Worm (Caenorhabditis elegans): ENCODE measurements around the gene K02E10.7.

The K02E10.7 gene

DNA sequence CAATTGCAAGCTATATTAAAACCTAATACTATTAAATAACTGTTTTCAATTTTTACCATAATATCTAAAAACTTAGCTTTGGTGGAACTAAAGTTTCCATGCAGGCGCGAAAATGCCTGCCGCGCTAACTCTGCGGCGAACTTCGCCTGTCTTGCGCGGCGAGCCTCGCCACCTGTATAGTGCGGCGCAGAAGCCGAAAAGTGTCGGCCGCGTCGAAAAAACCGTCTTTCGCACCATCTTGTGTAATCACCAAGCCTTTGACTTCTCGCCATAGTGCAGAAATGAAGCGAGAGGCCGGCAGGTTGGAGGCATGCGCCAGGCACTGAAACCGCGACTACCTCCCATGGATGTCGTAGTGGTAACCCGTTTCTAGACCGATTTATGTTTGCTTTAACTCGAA, 43.1 kb upstream of the K02E10.7 start:
- TF ChIP-seq flh-1 (GFP tag; optimal IDR thresholded peaks at IDR 0.05) (no peak), ztf-11 (tag; optimal IDR thresholded peaks at IDR 0.05) (no peak), blmp-1 (tag; optimal IDR thresholded peaks at IDR 0.05) (no peak), nhr-12 (tag; optimal IDR thresholded peaks at IDR 0.05) (no peak), lsy-2 (tag; optimal IDR thresholded peaks at IDR 0.05) (no peak), hlh-1 (tag; optimal IDR thresholded peaks at IDR 0.05) (no peak), nhr-28 (tag; optimal IDR thresholded peaks at IDR 0.05) (no peak), cnd-1 (tag; optimal IDR thresholded peaks at IDR 0.05) (no peak), sptf-1 (tag; optimal IDR thresholded peaks at IDR 0.05) (no peak), elt-3 (tag; optimal IDR thresholded peaks at IDR 0.05) (no peak), ces-1 (GFP tag; optimal IDR thresholded peaks at IDR 0.05) (no peak), mep-1 (tag; optimal IDR thresholded peaks at IDR 0.05) (no peak), ceh-83 (GFP tag; optimal IDR thresholded peaks at IDR 0.05) (no peak), unc-62 (GFP tag; optimal IDR thresholded peaks at IDR 0.05) (no peak)

- TF ChIP-seq unc-39 (tag; optimal IDR thresholded peaks at IDR 0.05): no peak
- TF ChIP-seq ceh-43 (GFP tag; optimal IDR thresholded peaks at IDR 0.05): no peak
- peak; percentile 1 for TF ChIP-seq ces-1 (GFP tag; optimal IDR thresholded peaks at IDR 0.05)
- no peak for TF ChIP-seq pha-4 (tag; optimal IDR thresholded peaks at IDR 0.05)
- no peak for TF ChIP-seq unc-120 (tag; optimal IDR thresholded peaks at IDR 0.05; ENCODE audit: poor library complexity, severe bottlenecking)
- no peak for TF ChIP-seq tbx-8 (GFP tag; optimal IDR thresholded peaks at IDR 0.05)
Measured at ce11 chrX:2550665-2551064, 42.3 kb upstream of the K02E10.7 start.

DNA sequence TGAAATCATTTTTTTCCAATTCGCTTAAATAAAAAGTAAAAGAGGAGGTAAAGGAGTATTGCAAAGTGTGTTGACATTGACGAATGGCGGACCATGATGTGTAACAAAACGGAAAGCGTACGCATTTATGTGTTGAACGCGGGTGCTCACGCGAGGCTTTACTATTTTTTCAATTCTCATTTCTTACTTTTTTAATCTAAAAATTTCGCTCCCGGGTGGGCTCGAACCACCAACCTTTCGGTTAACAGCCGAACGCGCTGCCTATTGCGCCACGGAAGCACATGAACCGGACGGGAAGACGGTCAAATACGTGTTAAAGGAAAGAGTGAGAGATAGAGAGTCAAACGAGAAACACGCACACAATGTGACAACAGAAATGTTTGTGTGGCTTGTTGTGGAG, 41.0 kb upstream of the K02E10.7 start:
- TF ChIP-seq ham-2 (GFP tag; optimal IDR thresholded peaks at IDR 0.05) (peak; percentile 90), lin-13 (tag; optimal IDR thresholded peaks at IDR 0.05) (peak; percentile 16), mep-1 (tag; optimal IDR thresholded peaks at IDR 0.05) (peak; percentile 34), mab-5 (tag; optimal IDR thresholded peaks at IDR 0.05) (no peak), hlh-1 (tag; optimal IDR thresholded peaks at IDR 0.05) (peak; percentile 69), flh-1 (GFP tag; optimal IDR thresholded peaks at IDR 0.05) (peak; percentile 82), elt-1 (tag; optimal IDR thresholded peaks at IDR 0.05; ENCODE audit: borderline replicate concordance, insufficient read depth) (no peak), zip-8 (tag; optimal IDR thresholded peaks at IDR 0.05) (no peak), nhr-2 (tag; optimal IDR thresholded peaks at IDR 0.05) (no peak), elt-3 (tag; optimal IDR thresholded peaks at IDR 0.05) (no peak), bed-3 (GFP tag; optimal IDR thresholded peaks at IDR 0.05) (peak; percentile 78), mls-2 (tag; optimal IDR thresholded peaks at IDR 0.05) (peak; percentile 94), ceh-83 (GFP tag; optimal IDR thresholded peaks at IDR 0.05) (peak; percentile 95), pha-4 (tag; optimal IDR thresholded peaks at IDR 0.05) (peak; percentile 33), drap-1 (GFP tag; optimal IDR thresholded peaks at IDR 0.05) (peak; percentile 90), snpc-4 (tag; optimal IDR thresholded peaks at IDR 0.05) (no peak), nhr-237 (tag; optimal IDR thresholded peaks at IDR 0.05) (peak; percentile 41), sem-2 (GFP tag; optimal IDR thresholded peaks at IDR 0.05) (peak; percentile 85), unc-39 (tag; optimal IDR thresholded peaks at IDR 0.05) (no peak), lsy-2 (tag; optimal IDR thresholded peaks at IDR 0.05) (no peak), ceh-43 (GFP tag; optimal IDR thresholded peaks at IDR 0.05) (peak; percentile 84), M03D4.4 (tag; optimal IDR thresholded peaks at IDR 0.05) (peak; percentile 89), ceh-39 (tag; optimal IDR thresholded peaks at IDR 0.05) (no peak), blmp-1 (tag; optimal IDR thresholded peaks at IDR 0.05) (no peak), nhr-28 (tag; optimal IDR thresholded peaks at IDR 0.05) (no peak), ces-1 (GFP tag; optimal IDR thresholded peaks at IDR 0.05) (no peak), unc-62 (GFP tag; optimal IDR thresholded peaks at IDR 0.05) (peak; percentile 59), nhr-76 (tag; optimal IDR thresholded peaks at IDR 0.05) (no peak), ztf-11 (tag; optimal IDR thresholded peaks at IDR 0.05) (no peak), sptf-1 (tag; optimal IDR thresholded peaks at IDR 0.05) (peak; percentile 92), tbx-8 (GFP tag; optimal IDR thresholded peaks at IDR 0.05) (peak; percentile 50), lin-32 (GFP tag; optimal IDR thresholded peaks at IDR 0.05) (peak; percentile 82), unc-120 (tag; optimal IDR thresholded peaks at IDR 0.05; ENCODE audit: poor library complexity, severe bottlenecking) (peak; percentile 86), cnd-1 (tag; optimal IDR thresholded peaks at IDR 0.05) (peak; percentile 93), nhr-12 (tag; optimal IDR thresholded peaks at IDR 0.05) (no peak)

- no peak for TF ChIP-seq nhr-2 (tag; optimal IDR thresholded peaks at IDR 0.05)
- no peak for TF ChIP-seq unc-120 (tag; optimal IDR thresholded peaks at IDR 0.05; ENCODE audit: poor library complexity, severe bottlenecking)
- no peak for TF ChIP-seq elt-1 (tag; optimal IDR thresholded peaks at IDR 0.05; ENCODE audit: borderline replicate concordance, insufficient read depth)
- no peak for TF ChIP-seq ceh-43 (GFP tag; optimal IDR thresholded peaks at IDR 0.05)
- TF ChIP-seq blmp-1 (tag; optimal IDR thresholded peaks at IDR 0.05): no peak
- no peak for TF ChIP-seq lsy-2 (tag; optimal IDR thresholded peaks at IDR 0.05)
- no peak for TF ChIP-seq unc-62 (GFP tag; optimal IDR thresholded peaks at IDR 0.05)
- no peak for TF ChIP-seq zip-8 (tag; optimal IDR thresholded peaks at IDR 0.05)
- no peak for TF ChIP-seq cnd-1 (tag; optimal IDR thresholded peaks at IDR 0.05)
- TF ChIP-seq M03D4.4 (tag; optimal IDR thresholded peaks at IDR 0.05): no peak
- no peak for TF ChIP-seq hlh-1 (tag; optimal IDR thresholded peaks at IDR 0.05)
- no peak for TF ChIP-seq lin-32 (GFP tag; optimal IDR thresholded peaks at IDR 0.05)
- no peak for TF ChIP-seq sem-2 (GFP tag; optimal IDR thresholded peaks at IDR 0.05)
- no peak for TF ChIP-seq nhr-237 (tag; optimal IDR thresholded peaks at IDR 0.05)
- no peak for TF ChIP-seq elt-3 (tag; optimal IDR thresholded peaks at IDR 0.05)
Measured at ce11 chrX:2548884-2549283, 40.5 kb upstream of the K02E10.7 start, which contains the start of gene smvt-1. TSS of gene smvt-1 (minus strand) at chrX:2548984.

Measured in whole organism, mixed stage, embryonic.